Worm (Caenorhabditis elegans) whole organism, mixed stage, embryonic: Measurements from ENCODE around the gene E02H9.9.
"Not testable (repeated sequence)": the region's sequence is repeated elsewhere in the genome, so short reads cannot be mapped to it uniquely, and the experiment has no call there.

ENCODE experiments used
- ceh-39 ChIP-seq: fragments of 150-350 bp; optimal IDR thresholded peaks from 2 replicates; lab custom pipeline; 2014; ENCODE audit warnings: missing biosample characterization, missing genetic modification characterization
- ceh-43 ChIP-seq: fragments of 200-800 bp; sonication (Bioruptor generic); optimal IDR thresholded peaks from 2 replicates; lab custom pipeline; 2018; ENCODE audit warnings: mild to moderate bottlenecking, missing genetic modification characterization, moderate library complexity, missing compliant biosample characterization
- ces-1 ChIP-seq: fragments of 150-350 bp; optimal IDR thresholded peaks from 2 replicates; lab custom pipeline; 2014; ENCODE audit warnings: missing biosample characterization, missing genetic modification reagents, missing genetic modification characterization
- cnd-1 ChIP-seq: fragments of 200-800 bp; sonication (Bioruptor generic); optimal IDR thresholded peaks from 2 replicates; lab custom pipeline; 2018; ENCODE audit warnings: mild to moderate bottlenecking, missing genetic modification characterization, missing compliant biosample characterization
- drap-1 ChIP-seq: fragments of 200-800 bp; sonication (Bioruptor generic); optimal IDR thresholded peaks from 3 replicates; lab custom pipeline; 2018; ENCODE audit warnings: mild to moderate bottlenecking, missing genetic modification characterization, missing compliant biosample characterization
- elt-1 ChIP-seq: sonication (generic microtip); optimal IDR thresholded peaks from 2 replicates; lab custom pipeline; 2017; ENCODE audit warnings: missing genetic modification characterization, mild to moderate bottlenecking, missing compliant biosample characterization, antibody characterized with exemption, moderate library complexity, borderline replicate concordance; ENCODE audit not compliant: insufficient read depth
- flh-1 ChIP-seq: fragments of 200-800 bp; sonication (Bioruptor generic); optimal IDR thresholded peaks from 2 replicates; lab custom pipeline; 2018; ENCODE audit warnings: mild to moderate bottlenecking, missing genetic modification characterization, moderate library complexity, missing compliant biosample characterization
- ham-2 ChIP-seq: fragments of 200-800 bp; sonication (Bioruptor generic); optimal IDR thresholded peaks from 2 replicates; lab custom pipeline; 2018; ENCODE audit warnings: mild to moderate bottlenecking, missing genetic modification characterization, missing compliant biosample characterization
- hlh-1 ChIP-seq: fragments of 150-350 bp; optimal IDR thresholded peaks from 2 replicates; lab custom pipeline; 2014; ENCODE audit warnings: missing biosample characterization, missing genetic modification reagents, missing genetic modification characterization
- lin-13 ChIP-seq: fragments of 150-350 bp; optimal IDR thresholded peaks from 2 replicates; lab custom pipeline; 2014; ENCODE audit warnings: missing biosample characterization, missing genetic modification characterization
- lin-32 ChIP-seq: fragments of 200-800 bp; sonication (Bioruptor generic); optimal IDR thresholded peaks from 2 replicates; lab custom pipeline; 2018; ENCODE audit warnings: mild to moderate bottlenecking, missing genetic modification characterization, missing compliant biosample characterization
- lsy-2 ChIP-seq: fragments of 150-350 bp; optimal IDR thresholded peaks from 2 replicates; lab custom pipeline; 2014; ENCODE audit warnings: missing biosample characterization, missing genetic modification characterization
- mep-1 ChIP-seq: fragments of 150-350 bp; optimal IDR thresholded peaks from 2 replicates; lab custom pipeline; 2017; ENCODE audit warnings: missing biosample characterization, missing genetic modification reagents, missing genetic modification characterization, inconsistent platforms
- nhr-2 ChIP-seq: fragments of 150-350 bp; optimal IDR thresholded peaks from 2 replicates; lab custom pipeline; 2014; ENCODE audit warnings: missing biosample characterization, missing genetic modification characterization
- nhr-237 ChIP-seq: fragments of 150-350 bp; optimal IDR thresholded peaks from 2 replicates; lab custom pipeline; 2014; ENCODE audit warnings: missing biosample characterization, missing genetic modification characterization
- nhr-28 ChIP-seq: fragments of 150-350 bp; optimal IDR thresholded peaks from 2 replicates; lab custom pipeline; 2014; ENCODE audit warnings: missing biosample characterization, missing genetic modification characterization
- nhr-76 ChIP-seq: sonication (generic microtip); optimal IDR thresholded peaks from 2 replicates; lab custom pipeline; 2017; ENCODE audit warnings: missing biosample characterization, missing genetic modification characterization
- pha-4 ChIP-seq: fragments of 150-350 bp; optimal IDR thresholded peaks from 2 replicates; lab custom pipeline; 2018; ENCODE audit warnings: missing biosample characterization, missing genetic modification reagents, missing genetic modification characterization
- sem-2 ChIP-seq: fragments of 200-800 bp; sonication (Bioruptor generic); optimal IDR thresholded peaks from 2 replicates; lab custom pipeline; 2018; ENCODE audit warnings: mild to moderate bottlenecking, missing genetic modification characterization, missing compliant biosample characterization
- snpc-4 ChIP-seq: fragments of 150-350 bp; optimal IDR thresholded peaks from 2 replicates; lab custom pipeline; 2014; ENCODE audit warnings: missing biosample characterization, missing genetic modification characterization
- tbx-8 ChIP-seq: fragments of 200-800 bp; sonication (Bioruptor generic); optimal IDR thresholded peaks from 2 replicates; lab custom pipeline; 2018; ENCODE audit warnings: mild to moderate bottlenecking, missing genetic modification characterization, moderate library complexity, missing compliant biosample characterization
- unc-120 ChIP-seq: sonication (generic microtip); optimal IDR thresholded peaks from 2 replicates; lab custom pipeline; 2017; ENCODE audit warnings: missing genetic modification characterization, missing compliant biosample characterization; ENCODE audit not compliant: poor library complexity, severe bottlenecking
- unc-39 ChIP-seq: fragments of 150-350 bp; optimal IDR thresholded peaks from 2 replicates; lab custom pipeline; 2014; ENCODE audit warnings: missing biosample characterization, missing genetic modification characterization
- unc-62 ChIP-seq: fragments of 150-350 bp; optimal IDR thresholded peaks from 2 replicates; lab custom pipeline; 2014; ENCODE audit warnings: missing biosample characterization, missing genetic modification reagents, missing genetic modification characterization
- zip-8 ChIP-seq: fragments of 150-350 bp; optimal IDR thresholded peaks from 2 replicates; lab custom pipeline; 2014; ENCODE audit warnings: missing biosample characterization, missing genetic modification characterization

The E02H9.9 gene

DNA sequence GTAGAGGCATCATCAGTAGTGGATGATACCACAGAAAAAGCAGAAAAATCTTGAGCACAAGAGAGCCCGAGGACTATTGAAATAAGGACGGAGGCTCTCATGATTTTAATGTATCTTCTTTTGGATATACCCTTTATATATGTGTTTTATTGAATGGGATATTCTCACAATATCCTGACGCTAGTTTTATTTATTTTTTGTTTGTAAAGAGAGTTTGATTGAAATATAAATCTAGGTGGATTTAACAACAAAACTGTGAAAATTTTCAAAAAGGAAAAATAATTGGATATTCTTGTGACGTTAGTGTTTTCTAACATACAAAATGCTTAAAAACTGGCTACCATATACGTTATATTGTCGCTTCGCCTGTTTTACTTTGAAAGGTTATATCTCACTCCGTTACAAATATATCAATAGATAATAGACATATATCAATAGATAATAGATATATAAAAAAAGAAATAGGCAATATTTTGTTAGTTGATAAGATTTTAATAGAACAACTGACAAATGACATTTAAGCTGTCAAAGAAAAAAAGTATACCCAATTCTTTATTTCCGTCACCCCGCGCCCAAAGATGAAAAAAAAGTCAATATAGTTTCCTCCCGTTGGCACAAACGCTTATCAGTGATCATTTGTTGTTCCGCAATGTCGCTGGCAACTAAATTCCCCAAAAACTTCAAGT is 22.4 kb downstream of the E02H9.9 start, which contains the start of the genes E02H9.7 and klo-2:
E02H9.7 (minus strand) TSS at position 101 of the 686 bp plus-strand sequence.
klo-2 (plus strand) TSS at position 636 of the 686 bp plus-strand sequence.
- TF ChIP-seq unc-120 (tag; lab: Kevin White, UChicago) (no peak), lin-32 (GFP tag; lab: Kevin White, UChicago) (no peak), nhr-28 (tag; lab: Kevin White, UChicago) (no peak), unc-39 (tag; lab: Kevin White, UChicago) (no peak), flh-1 (GFP tag; lab: Kevin White, UChicago) (no peak), cnd-1 (no peak)
- TF ChIP-seq, all 35 proteins: peak for 0

DNA sequence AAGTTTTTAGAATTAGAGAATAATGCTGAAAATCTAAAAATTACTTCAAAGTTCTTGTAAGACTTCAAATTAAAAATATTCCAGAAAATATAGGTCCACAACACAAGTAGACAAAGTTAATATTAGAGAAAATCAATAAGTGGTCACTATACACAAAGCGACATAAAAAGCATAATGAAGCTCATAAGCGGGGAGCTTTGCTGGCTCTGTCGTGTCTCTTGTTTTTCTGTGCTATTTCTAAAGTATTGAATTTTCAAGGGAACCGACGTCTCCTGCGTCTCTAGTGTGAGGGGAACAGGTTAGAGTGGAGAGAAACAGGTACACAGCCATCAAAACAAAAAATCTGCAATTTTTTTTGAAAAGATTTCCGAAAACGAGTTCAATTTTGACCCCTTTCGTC is 29.6 kb downstream of the E02H9.9 start, which contains the start of gene E02H9.13:
E02H9.13 (minus strand) TSS at position 199 of the 400 bp plus-strand sequence.
- TF ChIP-seq zip-8 (tag; lab: Kevin White, UChicago) (no peak), ces-1 (GFP tag; lab: Kevin White, UChicago) (peak; percentile 76)

DNA sequence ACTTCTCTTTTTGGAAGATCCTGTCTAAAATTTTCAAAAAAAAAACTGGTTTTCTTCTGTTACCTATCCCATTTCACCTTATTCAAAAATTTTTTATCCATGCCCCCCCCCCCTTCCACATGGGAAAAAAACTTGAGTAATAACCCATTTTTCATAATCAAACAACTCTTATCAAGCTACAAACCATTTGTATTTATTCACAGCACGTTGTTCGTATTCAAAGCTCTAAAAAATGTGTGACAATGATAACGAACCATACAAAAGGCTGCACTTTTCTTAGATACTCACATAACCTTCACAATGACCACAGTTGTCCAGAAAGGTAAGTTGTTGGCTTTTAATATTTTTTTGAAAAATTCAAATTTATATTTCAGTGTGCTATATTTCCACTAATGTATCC is 32.3 kb downstream of the E02H9.9 start, which contains the start of gene E02H9.6:
E02H9.6 (plus strand) TSS at position 301 of the 400 bp plus-strand sequence.
- not testable (repeated sequence) for TF ChIP-seq lin-13 (tag; lab: Kevin White, UChicago); nhr-237 (tag; lab: Kevin White, UChicago); mep-1

DNA sequence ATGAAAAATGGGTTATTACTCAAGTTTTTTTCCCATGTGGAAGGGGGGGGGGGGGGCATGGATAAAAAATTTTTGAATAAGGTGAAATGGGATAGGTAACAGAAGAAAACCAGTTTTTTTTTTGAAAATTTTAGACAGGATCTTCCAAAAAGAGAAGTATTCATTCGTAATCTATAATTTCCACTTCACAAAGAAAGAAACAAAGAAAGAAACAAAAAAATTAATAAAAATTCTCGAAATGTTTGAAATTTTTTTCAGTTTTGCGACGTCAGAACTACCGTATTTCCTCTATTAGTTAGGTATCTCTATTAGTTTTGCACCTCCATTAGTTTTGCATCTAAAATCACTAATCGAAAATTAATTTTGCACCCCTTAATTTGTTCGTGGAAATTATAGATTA is 32.7 kb downstream of the E02H9.9 start, which contains the start of gene W04B5.6:
W04B5.6 (minus strand) TSS at position 101 of the 400 bp plus-strand sequence.
- TF ChIP-seq cnd-1; ces-1 (GFP tag; lab: Kevin White, UChicago); snpc-4 (tag; lab: Kevin White, UChicago): not testable (repeated sequence)

DNA sequence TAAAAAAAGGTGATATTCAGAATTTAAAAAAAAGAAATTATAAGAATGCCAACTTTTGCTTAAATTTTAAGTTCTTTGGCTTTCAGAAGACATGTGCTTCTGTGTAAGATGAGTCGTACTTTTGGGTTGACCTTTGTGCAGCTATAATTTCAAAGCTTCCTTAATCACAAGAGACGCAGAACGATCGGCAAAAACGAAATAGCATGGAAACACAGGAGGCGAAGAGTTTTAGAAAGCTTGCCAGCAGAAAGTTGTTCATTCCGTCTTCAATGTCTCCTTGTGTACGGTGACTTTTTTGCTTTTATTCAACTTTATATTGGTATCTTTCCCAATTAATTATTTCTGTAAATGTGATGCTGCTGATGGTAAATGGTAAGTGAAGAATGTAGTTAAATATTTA is 35.2 kb downstream of the E02H9.9 start:
- TF ChIP-seq ham-2 (GFP tag; lab: Kevin White, UChicago) (no peak), ces-1 (GFP tag; lab: Kevin White, UChicago) (peak; percentile 21)

DNA sequence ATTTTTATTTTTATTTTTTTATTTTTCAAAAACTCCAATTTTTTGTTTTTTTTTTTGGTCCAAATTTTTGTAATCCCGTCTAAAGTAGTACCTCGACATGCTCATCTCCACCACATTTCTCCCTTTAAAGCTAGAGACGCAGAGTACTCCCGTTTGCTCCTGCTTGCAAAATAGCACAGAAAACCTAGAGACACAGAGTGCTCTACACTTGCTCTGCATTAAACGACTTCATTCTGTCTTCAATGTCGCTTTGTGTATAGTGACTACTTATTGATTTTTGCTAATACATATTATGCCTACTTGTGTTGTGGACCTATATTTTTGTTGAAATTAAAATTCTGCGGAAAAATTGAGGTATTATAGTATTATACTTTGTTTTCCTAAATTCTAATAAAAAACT is 42.0 kb downstream of the E02H9.9 start, which contains the start of gene W04B5.8:
W04B5.8 (plus strand) TSS at position 195 of the 400 bp plus-strand sequence.
- TF ChIP-seq ces-1 (GFP tag; lab: Kevin White, UChicago) (peak; percentile 72), snpc-4 (tag; lab: Kevin White, UChicago) (no peak), hlh-1 (peak; percentile 8), unc-120 (tag; lab: Kevin White, UChicago) (peak; percentile 71), cnd-1 (no peak)
- TF ChIP-seq, all 35 proteins: peak for 3

DNA sequence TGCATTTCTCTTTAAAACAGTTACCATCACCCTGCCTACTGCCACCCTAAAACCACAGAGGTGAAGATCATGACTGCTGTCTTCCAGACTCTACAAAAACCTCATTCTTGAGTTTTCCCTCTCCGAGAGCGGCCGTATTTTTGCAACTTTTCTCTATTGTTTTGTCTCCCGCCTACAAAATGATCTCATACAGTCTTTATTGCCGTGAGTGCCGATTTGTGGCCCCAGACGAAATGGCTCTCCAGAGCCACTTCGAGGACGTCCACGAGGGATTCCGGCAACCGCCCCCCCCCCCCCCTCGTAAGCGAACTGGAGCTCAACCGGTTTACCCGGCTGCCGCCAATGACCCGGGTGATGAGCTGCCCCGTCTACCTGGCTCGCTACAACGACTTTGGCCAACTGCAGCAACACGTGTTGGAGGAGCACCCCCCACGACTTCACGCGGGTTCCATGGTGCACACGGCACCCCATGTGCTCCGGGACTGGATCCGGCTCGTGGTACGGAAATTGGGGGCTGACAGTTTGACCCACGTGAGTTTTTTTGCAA is 43.2 kb downstream of the E02H9.9 start:
- TF ChIP-seq lin-13 (tag; lab: Kevin White, UChicago) (no peak), lsy-2 (tag; lab: Kevin White, UChicago) (no peak), hlh-1 (no peak), elt-1 (no peak), unc-62 (GFP tag; lab: Kevin White, UChicago) (no peak), sem-2 (GFP tag; lab: Kevin White, UChicago) (no peak), pha-4 (no peak), lin-32 (GFP tag; lab: Kevin White, UChicago) (no peak), tbx-8 (GFP tag; lab: Kevin White, UChicago) (no peak), unc-39 (tag; lab: Kevin White, UChicago) (no peak), nhr-76 (no peak), drap-1 (GFP tag; lab: Kevin White, UChicago) (no peak), ceh-43 (no peak), mep-1 (no peak), nhr-2 (no peak), unc-120 (tag; lab: Kevin White, UChicago) (no peak), ceh-39 (tag; lab: Kevin White, UChicago) (no peak)
